Worm (Caenorhabditis elegans): ENCODE data around the gene ser-1.

ser-1 gene

DNA sequence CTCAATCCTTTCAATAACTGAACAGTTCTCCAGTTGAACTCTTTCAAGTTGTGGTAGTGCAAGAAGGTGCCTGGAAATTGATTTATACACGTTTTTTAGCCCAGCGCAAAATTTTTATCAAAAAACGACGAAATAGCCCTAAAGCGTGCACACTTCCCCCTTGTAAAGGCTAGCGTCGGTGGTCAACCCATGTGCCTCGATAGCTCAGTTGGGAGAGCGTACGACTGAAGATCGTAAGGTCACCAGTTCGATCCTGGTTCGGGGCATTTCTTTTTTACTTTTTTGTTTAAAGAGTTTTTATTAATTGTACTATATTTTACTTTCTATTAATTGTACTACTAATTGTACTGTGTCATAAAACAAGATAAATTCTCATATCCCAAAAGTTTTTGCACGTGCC, 28.2 kb upstream of the ser-1 start (continued):
- TF ChIP-seq unc-98 (GFP tag; IDR thresholded peaks at IDR 0.05) (no peak), zag-1 (tag; optimal IDR thresholded peaks at IDR 0.05) (no peak), mep-1 (tag; optimal IDR thresholded peaks at IDR 0.05) (no peak), C04F5.9 (tag; optimal IDR thresholded peaks at IDR 0.05) (no peak), hlh-4 (tag; optimal IDR thresholded peaks at IDR 0.05) (no peak), egl-13 (tag; optimal IDR thresholded peaks at IDR 0.05) (no peak), nhr-20 (tag; optimal IDR thresholded peaks at IDR 0.05) (peak; percentile 45), skn-1 (tag; optimal IDR thresholded peaks at IDR 0.05) (peak; percentile 20), nhr-84 (tag; optimal IDR thresholded peaks at IDR 0.05) (no peak), fkh-10 (GFP tag; optimal IDR thresholded peaks at IDR 0.05) (no peak), isw-1 (GFP tag; IDR thresholded peaks at IDR 0.05) (no peak), rnt-1 (tag; optimal IDR thresholded peaks at IDR 0.05) (peak; percentile 48), unc-130 (tag; optimal IDR thresholded peaks at IDR 0.05) (no peak), aly-2 (tag; optimal IDR thresholded peaks at IDR 0.05) (no peak), jun-1 (tag; optimal IDR thresholded peaks at IDR 0.05) (no peak), lin-15B (tag; optimal IDR thresholded peaks at IDR 0.05) (no peak), ceh-88 (GFP tag; IDR thresholded peaks at IDR 0.05) (no peak), grh-1 (GFP tag; IDR thresholded peaks at IDR 0.05) (no peak), sox-4 (tag; optimal IDR thresholded peaks at IDR 0.05) (no peak), ces-1 (GFP tag; optimal IDR thresholded peaks at IDR 0.05) (no peak), mef-2 (tag; optimal IDR thresholded peaks at IDR 0.05) (no peak), unc-62 (GFP tag; optimal IDR thresholded peaks at IDR 0.05) (no peak), vab-15 (tag; optimal IDR thresholded peaks at IDR 0.05) (no peak), blmp-1 (tag; optimal IDR thresholded peaks at IDR 0.05) (no peak), swsn-7 (tag; optimal IDR thresholded peaks at IDR 0.05) (peak; percentile 25), nhr-85 (tag) (no peak), fkh-8 (tag; optimal IDR thresholded peaks at IDR 0.05) (no peak), ztf-4 (tag; optimal IDR thresholded peaks at IDR 0.05) (no peak), efl-3 (GFP tag; optimal IDR thresholded peaks at IDR 0.05) (no peak), C16A3.4 (tag; optimal IDR thresholded peaks at IDR 0.05) (no peak), nhr-19 (GFP tag; conservative IDR thresholded peaks at IDR 0.05) (no peak; the same call in 1 of the 2 replicates), egl-27 (tag; optimal IDR thresholded peaks at IDR 0.05) (no peak), F16B12.6 (tag; optimal IDR thresholded peaks at IDR 0.05) (no peak), ceh-8 (GFP tag; optimal IDR thresholded peaks at IDR 0.05) (no peak), fkh-4 (tag; optimal IDR thresholded peaks at IDR 0.05; ENCODE audit: borderline replicate concordance) (no peak), pax-3 (tag; optimal IDR thresholded peaks at IDR 0.05) (no peak), ama-1 (optimal IDR thresholded peaks at IDR 0.05) (no peak), nhr-28 (tag; optimal IDR thresholded peaks at IDR 0.05) (no peak), snpc-4 (tag; optimal IDR thresholded peaks at IDR 0.05) (no peak), snu-23 (GFP tag; optimal IDR thresholded peaks at IDR 0.05) (peak; percentile 30), tbx-2 (tag; optimal IDR thresholded peaks at IDR 0.05) (no peak), C34B4.2 (tag; optimal IDR thresholded peaks at IDR 0.05) (no peak), lin-14 (GFP tag; optimal IDR thresholded peaks at IDR 0.05) (peak; percentile 20), dpl-1 (GFP tag; optimal IDR thresholded peaks at IDR 0.05) (no peak), nhr-76 (tag; optimal IDR thresholded peaks at IDR 0.05) (no peak), sup-37 (GFP tag; optimal IDR thresholded peaks at IDR 0.05) (no peak), alr-1 (tag; optimal IDR thresholded peaks at IDR 0.05; ENCODE audit: borderline replicate concordance) (no peak), nhr-11 (tag; optimal IDR thresholded peaks at IDR 0.05) (no peak), mab-9 (GFP tag; IDR thresholded peaks at IDR 0.05) (no peak), aha-1 (tag; optimal IDR thresholded peaks at IDR 0.05) (no peak), unc-30 (tag; optimal IDR thresholded peaks at IDR 0.05) (no peak), nhr-237 (tag; optimal IDR thresholded peaks at IDR 0.05) (no peak), elt-3 (tag; optimal IDR thresholded peaks at IDR 0.05) (peak in 1 of 6 experiments; percentile 2), tlp-1 (tag; optimal IDR thresholded peaks at IDR 0.05) (no peak), unc-86 (tag; optimal IDR thresholded peaks at IDR 0.05) (no peak), ztf-11 (tag; optimal IDR thresholded peaks at IDR 0.05) (no peak)
